Fruit fly (Drosophila melanogaster) whole organism, prepupa: Measurements from ENCODE around the gene CG31627.

Source experiments
- Blimp-1 ChIP-seq: fragments of 200-800 bp; sonication (Bioruptor generic); optimal IDR thresholded peaks from 3 replicates; lab custom pipeline; 2017; ENCODE audit warnings: missing biosample characterization, missing genetic modification characterization, mild to moderate bottlenecking, moderate library complexity, missing genetic modification reagents
- CG10631 ChIP-seq: fragments of 200-800 bp; sonication (Bioruptor generic); optimal IDR thresholded peaks from 2 replicates; lab custom pipeline; 2016; ENCODE audit warnings: missing biosample characterization, missing genetic modification characterization
- CG10669 ChIP-seq: fragments of 200-800 bp; sonication (Bioruptor generic); optimal IDR thresholded peaks from 3 replicates; lab custom pipeline; 2018; ENCODE audit warnings: missing biosample characterization, mild to moderate bottlenecking, missing genetic modification characterization, moderate library complexity
- CG11902 ChIP-seq: fragments of 200-800 bp; sonication (Bioruptor generic); optimal IDR thresholded peaks from 3 replicates; lab custom pipeline; 2016; ENCODE audit warnings: missing biosample characterization, missing genetic modification characterization
- CG15336 ChIP-seq: fragments of 200-800 bp; sonication (Bioruptor generic); IDR thresholded peaks from 2 replicates; pipeline ENCODE4 v1.3.6; 2022; ENCODE audit warnings: missing biosample characterization, missing genetic modification characterization
- CG1621 ChIP-seq: fragments of 200-800 bp; sonication (Bioruptor generic); optimal IDR thresholded peaks from 3 replicates; lab custom pipeline; 2018; ENCODE audit warnings: missing biosample characterization, mild to moderate bottlenecking, missing genetic modification characterization
- CG3032 ChIP-seq: fragments of 200-800 bp; optimal IDR thresholded peaks from 2 replicates; lab custom pipeline; 2019; ENCODE audit warnings: missing biosample characterization, mild to moderate bottlenecking, missing genetic modification characterization, moderate library complexity
- CG31627 ChIP-seq: fragments of 200-800 bp; sonication (Bioruptor generic); optimal IDR thresholded peaks from 3 replicates; lab custom pipeline; 2016; ENCODE audit warnings: missing biosample characterization, missing genetic modification characterization
- CG6854 ChIP-seq: fragments of 200-800 bp; sonication (Bioruptor generic); optimal IDR thresholded peaks from 2 replicates; lab custom pipeline; 2017; ENCODE audit warnings: missing biosample characterization, mild to moderate bottlenecking, missing genetic modification characterization
- CG8119 ChIP-seq: fragments of 200-800 bp; sonication (Bioruptor generic); IDR thresholded peaks from 3 replicates; pipeline ENCODE4 v1.3.6; 2022; ENCODE audit warnings: missing biosample characterization, missing genetic modification characterization
- CG8319 ChIP-seq: fragments of 200-800 bp; sonication (Bioruptor generic); optimal IDR thresholded peaks from 3 replicates; lab custom pipeline; 2016; ENCODE audit warnings: missing biosample characterization, missing genetic modification characterization
- CG8632 ChIP-seq: fragments of 200-800 bp; sonication (Bioruptor generic); optimal IDR thresholded peaks from 3 replicates; lab custom pipeline; 2016; ENCODE audit warnings: missing biosample characterization, missing genetic modification characterization
- CG9139 ChIP-seq: fragments of 200-800 bp; sonication (Bioruptor generic); optimal IDR thresholded peaks from 3 replicates; lab custom pipeline; 2017; ENCODE audit warnings: missing biosample characterization, mild to moderate bottlenecking, missing genetic modification characterization
- Eip75B ChIP-seq: fragments of 200-800 bp; sonication (Bioruptor generic); optimal IDR thresholded peaks from 3 replicates; lab custom pipeline; 2016; ENCODE audit warnings: missing biosample characterization, missing genetic modification characterization
- Eip78C ChIP-seq: fragments of 200-800 bp; sonication (Bioruptor generic); peaks from one replicate; lab custom pipeline; 2016; ENCODE audit warnings: missing biosample characterization, missing genetic modification characterization
- Ets21C ChIP-seq: fragments of 200-800 bp; sonication (Bioruptor generic); optimal IDR thresholded peaks from 3 replicates; lab custom pipeline; 2016; ENCODE audit warnings: missing biosample characterization, missing genetic modification characterization
- Ets96B ChIP-seq: fragments of 200-800 bp; optimal IDR thresholded peaks from 2 replicates; lab custom pipeline; 2019; ENCODE audit warnings: missing biosample characterization, mild to moderate bottlenecking, missing genetic modification characterization, moderate library complexity
- Gug ChIP-seq: fragments of 200-800 bp; sonication (Bioruptor generic); IDR thresholded peaks from 2 replicates; pipeline ENCODE4 v1.3.6; 2022; ENCODE audit warnings: missing biosample characterization, missing genetic modification characterization
- Hr38 ChIP-seq: sonication (Bioruptor generic); optimal IDR thresholded peaks from 2 replicates; lab custom pipeline; 2016; ENCODE audit warnings: missing biosample characterization, missing genetic modification characterization
- Hr39 ChIP-seq: fragments of 200-800 bp; sonication (Bioruptor generic); optimal IDR thresholded peaks from 2 replicates; lab custom pipeline; 2016; ENCODE audit warnings: missing biosample characterization, missing genetic modification characterization
- Hr4 ChIP-seq: fragments of 200-800 bp; sonication (Bioruptor generic); optimal IDR thresholded peaks from 3 replicates; lab custom pipeline; 2016; ENCODE audit warnings: missing biosample characterization, missing genetic modification characterization
- Lpt ChIP-seq: fragments of 200-800 bp; sonication (Bioruptor generic); optimal IDR thresholded peaks from 3 replicates; lab custom pipeline; 2016; ENCODE audit warnings: missing biosample characterization, missing genetic modification characterization
- Met ChIP-seq: fragments of 200-800 bp; sonication (Bioruptor generic); optimal IDR thresholded peaks from 3 replicates; lab custom pipeline; 2016; ENCODE audit warnings: missing biosample characterization, missing genetic modification characterization
- Smox ChIP-seq: fragments of 200-800 bp; sonication (Bioruptor generic); optimal IDR thresholded peaks from 3 replicates; lab custom pipeline; 2016; ENCODE audit warnings: missing biosample characterization, missing genetic modification characterization
- Sox102F ChIP-seq: fragments of 200-800 bp; sonication (Bioruptor generic); optimal IDR thresholded peaks from 2 replicates; lab custom pipeline; 2016; ENCODE audit warnings: missing biosample characterization, mild to moderate bottlenecking, missing genetic modification characterization
- Sox14 ChIP-seq: fragments of 200-800 bp; sonication (Bioruptor generic); optimal IDR thresholded peaks from 3 replicates; lab custom pipeline; 2016; ENCODE audit warnings: missing biosample characterization, missing genetic modification characterization
- Sox15 ChIP-seq: fragments of 200-800 bp; sonication (Bioruptor generic); optimal IDR thresholded peaks from 3 replicates; lab custom pipeline; 2016; ENCODE audit warnings: missing biosample characterization, missing genetic modification characterization
- achi ChIP-seq: fragments of 200-800 bp; sonication (Bioruptor generic); optimal IDR thresholded peaks from 3 replicates; lab custom pipeline; 2016; ENCODE audit warnings: missing biosample characterization, missing genetic modification characterization
- acj6 ChIP-seq: fragments of 200-800 bp; sonication (Bioruptor generic); optimal IDR thresholded peaks from 3 replicates; lab custom pipeline; 2016; ENCODE audit warnings: missing biosample characterization, missing genetic modification characterization
- cyc ChIP-seq: fragments of 200-800 bp; sonication (Bioruptor generic); optimal IDR thresholded peaks from 3 replicates; lab custom pipeline; 2016; ENCODE audit warnings: missing biosample characterization, missing genetic modification characterization
- dsx ChIP-seq: fragments of 200-800 bp; optimal IDR thresholded peaks from 3 replicates; lab custom pipeline; 2019; ENCODE audit warnings: missing biosample characterization, mild to moderate bottlenecking, missing genetic modification characterization, moderate library complexity; ENCODE audit not compliant: poor library complexity, severe bottlenecking
- eg ChIP-seq: fragments of 200-800 bp; sonication (Bioruptor generic); IDR thresholded peaks from 3 replicates; pipeline ENCODE4 v1.3.6; 2022; ENCODE audit warnings: missing biosample characterization, missing genetic modification characterization
- esn ChIP-seq: fragments of 200-800 bp; sonication (Bioruptor generic); optimal IDR thresholded peaks from 2 replicates; lab custom pipeline; 2016; ENCODE audit warnings: missing biosample characterization, mild to moderate bottlenecking, missing genetic modification characterization, moderate library complexity
- fd85E ChIP-seq: fragments of 200-800 bp; sonication (Bioruptor generic); optimal IDR thresholded peaks from 3 replicates; lab custom pipeline; 2016; ENCODE audit warnings: missing biosample characterization, missing genetic modification characterization
- fkh ChIP-seq: fragments of 200-800 bp; sonication (Bioruptor generic); optimal IDR thresholded peaks from 3 replicates; lab custom pipeline; 2017; ENCODE audit warnings: missing biosample characterization, mild to moderate bottlenecking, missing genetic modification characterization, moderate library complexity
- lz ChIP-seq: fragments of 200-800 bp; sonication (Bioruptor generic); optimal IDR thresholded peaks from 3 replicates; lab custom pipeline; 2016; ENCODE audit warnings: missing biosample characterization, missing genetic modification characterization
- net ChIP-seq: fragments of 200-800 bp; sonication (Bioruptor generic); optimal IDR thresholded peaks from 3 replicates; lab custom pipeline; 2016; ENCODE audit warnings: missing biosample characterization, missing genetic modification characterization
- pdm3 ChIP-seq: fragments of 200-800 bp; sonication (Bioruptor generic); optimal IDR thresholded peaks from 3 replicates; lab custom pipeline; 2016; ENCODE audit warnings: missing biosample characterization, missing genetic modification characterization
- salr ChIP-seq, 2 experiments: fragments of 200-800 bp; sonication (Bioruptor generic); optimal IDR thresholded peaks; 3 replicates each; lab custom pipeline; 2016 to 2018; ENCODE audit warnings: missing biosample characterization in 2 of 2, missing genetic modification characterization in 2 of 2, mild to moderate bottlenecking in 1 of 2
- spab ChIP-seq: fragments of 200-800 bp; sonication (Bioruptor generic); optimal IDR thresholded peaks from 2 replicates; lab custom pipeline; 2017; ENCODE audit warnings: missing biosample characterization, mild to moderate bottlenecking, missing genetic modification characterization, missing genetic modification reagents
- ss ChIP-seq, 2 experiments: fragments of 200-800 bp; sonication (Bioruptor generic); optimal IDR thresholded peaks; 2 replicates in 1 of 2; 3 replicates in 1 of 2; lab custom pipeline; 2017 to 2018; ENCODE audit warnings: mild to moderate bottlenecking in 2 of 2, missing biosample characterization in 2 of 2, missing genetic modification characterization in 2 of 2, moderate library complexity in 1 of 2
- svp ChIP-seq: fragments of 200-800 bp; sonication (Bioruptor generic); peaks from one replicate; lab custom pipeline; 2016; ENCODE audit warnings: missing biosample characterization, missing genetic modification characterization
- topi ChIP-seq: fragments of 200-800 bp; sonication (Bioruptor generic); optimal IDR thresholded peaks from 3 replicates; lab custom pipeline; 2016; ENCODE audit warnings: missing biosample characterization, missing genetic modification characterization
- vri ChIP-seq: fragments of 200-800 bp; sonication (Bioruptor generic); optimal IDR thresholded peaks from 3 replicates; lab custom pipeline; 2016; ENCODE audit warnings: missing biosample characterization, mild to moderate bottlenecking, missing genetic modification characterization

CG31627 gene

dm6 chr2L:21163311-21163842 is 9.6 kb upstream of the CG31627 start, which contains the start of gene Noc2 (continued):
- 0 out of 2 replicates have a peak, but pooled peaks have one; percentile 20 for TF ChIP-seq Gug
- TF ChIP-seq CG3032 = peak; percentile 54
- TF ChIP-seq, all 60 proteins: peak for 36

- TF ChIP-seq cyc (GFP tag; lab: Kevin White, UChicago) (peak; percentile 10), Sox14 (peak; percentile 12), salr (GFP tag; optimal IDR thresholded peaks at IDR 0.05; lab: Kevin White, UChicago) (no peak), CG1621 (tag; lab: Kevin White, UChicago) (peak; percentile 4), Ets21C (GFP tag; lab: Kevin White, UChicago) (no peak), CG11902 (GFP tag; lab: Kevin White, UChicago) (no peak), Sox15 (no peak), Hr38 (GFP tag; lab: Kevin White, UChicago) (no peak), fd85E (no peak), net (GFP tag; lab: Kevin White, UChicago) (no peak), svp (GFP tag; lab: Kevin White, UChicago) (no peak), pdm3 (no peak), fkh (GFP tag; lab: Kevin White, UChicago) (no peak), Eip78C (GFP tag; lab: Kevin White, UChicago) (no peak), achi (peak; percentile 57), Eip75B (GFP tag; lab: Kevin White, UChicago) (no peak), esn (peak; percentile 30), Hr4 (GFP tag; lab: Kevin White, UChicago) (no peak), vri (peak; percentile 67), CG3032 (no peak)
Measured at dm6 chr2L:21166422-21166821, 6.6 kb upstream of the CG31627 start.

- TF ChIP-seq acj6 (GFP tag; lab: Kevin White, UChicago) (peak; percentile 82), Smox (GFP tag; lab: Kevin White, UChicago) (no peak), CG10631 (GFP tag; lab: Kevin White, UChicago) (peak; percentile 80), CG1621 (tag; lab: Kevin White, UChicago) (peak; percentile 64), Hr39 (GFP tag; lab: Kevin White, UChicago) (peak; percentile 83), lz (GFP tag; lab: Kevin White, UChicago) (peak; percentile 90), svp (GFP tag; lab: Kevin White, UChicago) (no peak), esn (peak; percentile 89), Lpt (GFP tag; lab: Kevin White, UChicago) (peak; percentile 56), CG8119 (GFP tag; lab: Robert Waterston, UW) (peak; percentile 65; the same call in 2 of the 3 replicates), Blimp-1 (GFP tag; lab: Kevin White, UChicago) (no peak), topi (GFP tag; lab: Kevin White, UChicago) (peak; percentile 87), Met (no peak), CG15336 (GFP tag; lab: Robert Waterston, UW) (peak; percentile 35; the same call in 1 of the 2 replicates), salr (GFP tag; optimal IDR thresholded peaks at IDR 0.05; lab: Kevin White, UChicago) (peak; percentile 57 to 66), net (GFP tag; lab: Kevin White, UChicago) (no peak), ss (GFP tag; optimal IDR thresholded peaks at IDR 0.05; lab: Kevin White, UChicago) (peak in 1 of 2 experiments; percentile 79), vri (peak; percentile 80), CG8632 (GFP tag; lab: Kevin White, UChicago) (peak; percentile 66), CG10669 (GFP tag; lab: Kevin White, UChicago) (no peak), CG11902 (GFP tag; lab: Kevin White, UChicago) (peak; percentile 77), spab (GFP tag; lab: Kevin White, UChicago) (no peak), Ets96B (tag; lab: Kevin White, UChicago) (peak; percentile 66), CG9139 (peak; percentile 65), Sox15 (peak; percentile 80), achi (no peak), CG31627 (GFP tag; lab: Kevin White, UChicago) (peak; percentile 94), dsx (no peak), Hr38 (GFP tag; lab: Kevin White, UChicago) (no peak), CG6854 (peak; percentile 60), Gug (peak; percentile 73), CG3032 (peak; percentile 68), Sox102F (GFP tag; lab: Kevin White, UChicago) (no peak), eg (GFP tag; lab: Robert Waterston, UW) (no peak), CG8319 (GFP tag; lab: Kevin White, UChicago) (peak; percentile 76), Hr4 (GFP tag; lab: Kevin White, UChicago) (no peak)
Measured at dm6 chr2L:21168295-21169159, 4.5 kb upstream of the CG31627 start, which contains the start of the genes mAcon1, CG43345 and CG43346. TSS of gene mAcon1 (plus strand) at chr2L:21168570. TSS of gene CG43345 (minus strand) at chr2L:21168581. TSS of gene CG43346 (minus strand) at chr2L:21168581.
